Worm (Caenorhabditis elegans) whole organism, late embryonic: Measurements from ENCODE around the gene ima-1.

Experiments
- C08G9.2 ChIP-seq: sonication (generic microtip); optimal IDR thresholded peaks from 2 replicates; lab custom pipeline; 2016; ENCODE audit warnings: mild to moderate bottlenecking, missing genetic modification characterization, moderate library complexity, missing compliant biosample characterization
- C38D4.7 ChIP-seq: fragments of 200-800 bp; sonication (Bioruptor generic); optimal IDR thresholded peaks from 2 replicates; lab custom pipeline; 2018; ENCODE audit warnings: mild to moderate bottlenecking, missing genetic modification characterization, moderate library complexity, missing compliant biosample characterization
- F13H6.1 ChIP-seq: sonication (generic microtip); optimal IDR thresholded peaks from 2 replicates; lab custom pipeline; 2016; ENCODE audit warnings: missing genetic modification characterization, missing compliant biosample characterization
- K02D7.2 ChIP-seq: sonication (generic microtip); optimal IDR thresholded peaks from 2 replicates; lab custom pipeline; 2017; ENCODE audit warnings: mild to moderate bottlenecking, missing genetic modification characterization, missing compliant biosample characterization
- K09A11.1 ChIP-seq: sonication (generic microtip); optimal IDR thresholded peaks from 2 replicates; lab custom pipeline; 2017; ENCODE audit warnings: antibody characterized with exemption, mild to moderate bottlenecking, missing genetic modification characterization, missing compliant biosample characterization; ENCODE audit not compliant: insufficient read depth
- T23F11.4 ChIP-seq: fragments of 200-800 bp; sonication (Bioruptor generic); optimal IDR thresholded peaks from 2 replicates; lab custom pipeline; 2018; ENCODE audit warnings: mild to moderate bottlenecking, missing genetic modification characterization, missing compliant biosample characterization
- Y22D7AL.16 ChIP-seq: sonication (generic microtip); optimal IDR thresholded peaks from 2 replicates; lab custom pipeline; 2016; ENCODE audit warnings: missing genetic modification characterization, missing compliant biosample characterization
- ahr-1 ChIP-seq: sonication (generic microtip); optimal IDR thresholded peaks from 2 replicates; lab custom pipeline; 2016; ENCODE audit warnings: missing genetic modification characterization, missing compliant biosample characterization
- ama-1 ChIP-seq: fragments of 150-350 bp; optimal IDR thresholded peaks from 2 replicates; lab custom pipeline; 2014
- ceh-14 ChIP-seq: sonication (generic microtip); optimal IDR thresholded peaks from 2 replicates; lab custom pipeline; 2016; ENCODE audit warnings: missing genotype, missing genetic modification characterization, missing compliant biosample characterization
- ceh-18 ChIP-seq: sonication (generic microtip); optimal IDR thresholded peaks from 2 replicates; lab custom pipeline; 2016; ENCODE audit warnings: missing genetic modification characterization, missing compliant biosample characterization
- ceh-19 ChIP-seq: fragments of 200-800 bp; sonication (Bioruptor generic); optimal IDR thresholded peaks from 2 replicates; lab custom pipeline; 2018; ENCODE audit warnings: mild to moderate bottlenecking, missing genetic modification characterization, missing compliant biosample characterization
- ceh-2 ChIP-seq: sonication (generic microtip); optimal IDR thresholded peaks from 2 replicates; lab custom pipeline; 2016; ENCODE audit warnings: missing genotype, missing genetic modification characterization, missing compliant biosample characterization
- ceh-24 ChIP-seq: sonication (generic microtip); optimal IDR thresholded peaks from 2 replicates; lab custom pipeline; 2016; ENCODE audit warnings: mild to moderate bottlenecking, missing genetic modification characterization, missing compliant biosample characterization
- ceh-30 ChIP-seq: fragments of 150-350 bp; optimal IDR thresholded peaks from 2 replicates; lab custom pipeline; 2014; ENCODE audit warnings: missing biosample characterization, missing genetic modification characterization
- ceh-34 ChIP-seq: sonication (generic microtip); optimal IDR thresholded peaks from 2 replicates; lab custom pipeline; 2016; ENCODE audit warnings: mild to moderate bottlenecking, missing genetic modification characterization, missing compliant biosample characterization
- ceh-48 ChIP-seq: sonication (generic microtip); optimal IDR thresholded peaks from 2 replicates; lab custom pipeline; 2016; ENCODE audit warnings: missing genetic modification characterization, inconsistent platforms, missing compliant biosample characterization
- ceh-6 ChIP-seq: fragments of 200-800 bp; sonication (Bioruptor generic); optimal IDR thresholded peaks from 2 replicates; lab custom pipeline; 2018; ENCODE audit warnings: mild to moderate bottlenecking, missing genetic modification characterization, missing compliant biosample characterization
- dve-1 ChIP-seq: sonication (generic microtip); optimal IDR thresholded peaks from 2 replicates; lab custom pipeline; 2017; ENCODE audit warnings: antibody characterized with exemption, mild to moderate bottlenecking, missing genetic modification characterization, missing compliant biosample characterization
- elt-2 ChIP-seq: sonication (generic microtip); optimal IDR thresholded peaks from 2 replicates; lab custom pipeline; 2016; ENCODE audit warnings: missing genetic modification reagents, missing genetic modification characterization, missing compliant biosample characterization
- elt-4 ChIP-seq: sonication (generic microtip); optimal IDR thresholded peaks from 2 replicates; lab custom pipeline; 2016; ENCODE audit warnings: missing genetic modification characterization, missing compliant biosample characterization
- eyg-1 ChIP-seq: sonication (generic microtip); optimal IDR thresholded peaks from 2 replicates; lab custom pipeline; 2016; ENCODE audit warnings: missing genotype, missing genetic modification characterization, missing compliant biosample characterization
- fkh-6 ChIP-seq: sonication (generic microtip); optimal IDR thresholded peaks from 2 replicates; lab custom pipeline; 2016; ENCODE audit warnings: missing genetic modification characterization, missing compliant biosample characterization
- gmeb-2 ChIP-seq: sonication (generic microtip); optimal IDR thresholded peaks from 2 replicates; lab custom pipeline; 2016; ENCODE audit warnings: missing genetic modification characterization, inconsistent platforms, missing compliant biosample characterization
- hlh-15 ChIP-seq: sonication (generic microtip); optimal IDR thresholded peaks from 2 replicates; lab custom pipeline; 2016; ENCODE audit warnings: missing genetic modification characterization, missing compliant biosample characterization
- hlh-30 ChIP-seq: sonication (generic microtip); optimal IDR thresholded peaks from 2 replicates; lab custom pipeline; 2017; ENCODE audit warnings: antibody characterized with exemption, missing genetic modification characterization, missing compliant biosample characterization; ENCODE audit not compliant: insufficient read depth
- hlh-8 ChIP-seq: sonication (generic microtip); optimal IDR thresholded peaks from 2 replicates; lab custom pipeline; 2016; ENCODE audit warnings: missing genotype, missing genetic modification characterization, missing compliant biosample characterization
- madf-2 ChIP-seq: sonication (generic microtip); optimal IDR thresholded peaks from 2 replicates; lab custom pipeline; 2017; ENCODE audit warnings: missing genetic modification characterization, missing compliant biosample characterization
- nhr-232 ChIP-seq: sonication (generic microtip); optimal IDR thresholded peaks from 2 replicates; lab custom pipeline; 2016; ENCODE audit warnings: missing genetic modification characterization, missing compliant biosample characterization
- odd-2 ChIP-seq: sonication (generic microtip); optimal IDR thresholded peaks from 2 replicates; lab custom pipeline; 2017; ENCODE audit warnings: antibody characterized with exemption, mild to moderate bottlenecking, missing genetic modification characterization, missing compliant biosample characterization
- pag-3 ChIP-seq: sonication (generic microtip); optimal IDR thresholded peaks from 2 replicates; lab custom pipeline; 2016; ENCODE audit warnings: missing compliant biosample characterization, missing genetic modification characterization, borderline replicate concordance
- pat-9 ChIP-seq: fragments of 200-800 bp; sonication (Bioruptor generic); optimal IDR thresholded peaks from 2 replicates; lab custom pipeline; 2018; ENCODE audit warnings: mild to moderate bottlenecking, missing genetic modification characterization, moderate library complexity, missing compliant biosample characterization
- pax-1 ChIP-seq: fragments of 150-350 bp; optimal IDR thresholded peaks from 2 replicates; lab custom pipeline; 2014; ENCODE audit warnings: missing biosample characterization, missing genetic modification characterization
- pha-2 ChIP-seq: sonication (generic microtip); optimal IDR thresholded peaks from 2 replicates; lab custom pipeline; 2017; ENCODE audit warnings: mild to moderate bottlenecking, missing genetic modification characterization, missing compliant biosample characterization
- pha-4 ChIP-seq: fragments of 150-350 bp; optimal IDR thresholded peaks from 2 replicates; lab custom pipeline; 2018; ENCODE audit warnings: missing biosample characterization, missing genetic modification reagents, missing genetic modification characterization
- ref-2 ChIP-seq: sonication (generic microtip); optimal IDR thresholded peaks from 2 replicates; lab custom pipeline; 2016; ENCODE audit warnings: missing genetic modification characterization, missing compliant biosample characterization
- sox-2 ChIP-seq: fragments of 200-800 bp; sonication (Bioruptor generic); IDR thresholded peaks from 2 replicates; pipeline ENCODE4 v1.3.6; 2022; ENCODE audit warnings: missing genetic modification reagents, missing genetic modification characterization, missing compliant biosample characterization
- syd-9 ChIP-seq: sonication (generic microtip); optimal IDR thresholded peaks from 2 replicates; lab custom pipeline; 2016; ENCODE audit warnings: mild to moderate bottlenecking, missing genetic modification characterization, moderate library complexity, missing compliant biosample characterization
- tbx-7 ChIP-seq: sonication (generic microtip); optimal IDR thresholded peaks from 2 replicates; lab custom pipeline; 2016; ENCODE audit warnings: missing genotype, missing genetic modification characterization, missing compliant biosample characterization
- unc-3 ChIP-seq, 2 experiments: fragments of 200-800 bp in 1 of 2; sonication (Bioruptor generic) in 1 of 2; sonication (generic microtip) in 1 of 2; conservative IDR thresholded peaks in 1 of 2; optimal IDR thresholded peaks in 1 of 2; 2 replicates each; pipeline versions ENCODE4 v1.3.6 to Lab custom; 2016 to 2022; ENCODE audit warnings: missing compliant biosample characterization in 2 of 2, missing genetic modification characterization in 2 of 2, missing genetic modification reagents in 1 of 2
- unc-86 ChIP-seq: sonication (generic microtip); optimal IDR thresholded peaks from 2 replicates; lab custom pipeline; 2016; ENCODE audit warnings: missing genetic modification characterization, missing compliant biosample characterization
- ztf-16 ChIP-seq: sonication (generic microtip); optimal IDR thresholded peaks from 2 replicates; lab custom pipeline; 2017; ENCODE audit warnings: missing genetic modification characterization, missing compliant biosample characterization

ima-1 gene

DNA sequence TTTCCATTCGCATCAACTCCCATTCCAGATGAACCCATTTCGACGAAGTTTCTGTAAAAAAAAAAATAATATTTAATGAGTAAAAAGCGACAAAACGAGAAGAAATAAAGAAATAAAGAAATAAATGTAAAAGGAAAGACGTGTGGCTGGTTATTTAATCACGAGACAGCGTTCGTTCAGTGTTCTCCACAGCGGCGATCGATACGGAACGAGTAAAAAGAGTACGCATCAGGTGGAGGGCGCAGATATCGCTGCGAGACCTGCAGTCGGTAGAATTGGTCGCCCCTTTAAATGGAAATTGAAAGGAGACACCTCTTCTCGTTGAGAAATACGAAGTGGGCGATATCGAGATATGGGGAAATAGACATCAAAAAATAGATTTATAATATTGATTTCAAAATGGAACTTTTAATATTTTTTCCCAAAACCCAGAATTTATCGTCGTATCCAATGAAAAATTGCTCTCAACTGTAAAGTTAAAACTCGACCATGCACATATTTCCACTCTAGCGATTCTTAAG, 10.8 kb upstream of the ima-1 start, which contains the start of gene pqn-70 (continued):
- TF ChIP-seq C08G9.2, result peak; percentile 68
- peak; percentile 66 for TF ChIP-seq ceh-2
- TF ChIP-seq ceh-6 (GFP tag; lab: Kevin White, UChicago), result no peak
- TF ChIP-seq sox-2, result no peak
- TF ChIP-seq pax-1 (tag; lab: Kevin White, UChicago), result no peak
- TF ChIP-seq ref-2, result peak; percentile 74
- peak; percentile 16 for TF ChIP-seq ztf-16
- no peak for TF ChIP-seq ahr-1 (tag; lab: Kevin White, UChicago)
- peak; percentile 35 for TF ChIP-seq ceh-18 (tag; lab: Kevin White, UChicago)
- TF ChIP-seq C38D4.7 (GFP tag; lab: Kevin White, UChicago), result no peak
- TF ChIP-seq madf-2, result no peak
- no peak for TF ChIP-seq odd-2 (tag; lab: Kevin White, UChicago)
- no peak for TF ChIP-seq unc-86 (tag; lab: Kevin White, UChicago)
- TF ChIP-seq ceh-34 (tag; lab: Kevin White, UChicago), result peak; percentile 90
- TF ChIP-seq tbx-7 (tag; lab: Kevin White, UChicago), result peak; percentile 36
- TF ChIP-seq dve-1, result peak; percentile 15
- TF ChIP-seq nhr-232 (tag; lab: Kevin White, UChicago), result no peak
- TF ChIP-seq unc-3 (GFP tag; conservative IDR thresholded peaks at IDR 0.05; lab: Robert Waterston, UW), result no peak
- TF ChIP-seq unc-3 (tag; optimal IDR thresholded peaks at IDR 0.05; lab: Kevin White, UChicago), result no peak
- TF ChIP-seq Y22D7AL.16 (tag; lab: Kevin White, UChicago), result no peak
- no peak for TF ChIP-seq K09A11.1 (tag; lab: Kevin White, UChicago)
- no peak for TF ChIP-seq pag-3
- peak; percentile 93 for TF ChIP-seq ceh-48 (tag; lab: Kevin White, UChicago)
- TF ChIP-seq ceh-24 (tag; lab: Kevin White, UChicago), result no peak
- peak; percentile 43 for TF ChIP-seq elt-2 (tag; lab: Kevin White, UChicago)
- peak; percentile 57 for TF ChIP-seq ceh-14
- no peak for TF ChIP-seq hlh-15
- peak; percentile 25 for TF ChIP-seq hlh-8 (tag; lab: Kevin White, UChicago)
- peak; percentile 52 for TF ChIP-seq ceh-19 (GFP tag; lab: Kevin White, UChicago)
- no peak for TF ChIP-seq pat-9 (tag; lab: Kevin White, UChicago)
- no peak for TF ChIP-seq elt-4 (tag; lab: Kevin White, UChicago)
- TF ChIP-seq K02D7.2, result no peak
- TF ChIP-seq fkh-6 (tag; lab: Kevin White, UChicago), result no peak
- TF ChIP-seq hlh-30 (tag; lab: Kevin White, UChicago), result peak; percentile 94
- no peak for TF ChIP-seq pha-4 (tag; lab: Kevin White, UChicago)
- TF ChIP-seq, all 69 proteins: peak for 27

ce11 chrV:11231177-11231576, 8.3 kb upstream of the ima-1 start:
- TF ChIP-seq ceh-19 (GFP tag; lab: Kevin White, UChicago), result no peak
- peak; percentile 8 for TF ChIP-seq elt-2 (tag; lab: Kevin White, UChicago)
- TF ChIP-seq pha-2 (tag; lab: Kevin White, UChicago), result no peak
- TF ChIP-seq, all 69 proteins: peak for 1

DNA sequence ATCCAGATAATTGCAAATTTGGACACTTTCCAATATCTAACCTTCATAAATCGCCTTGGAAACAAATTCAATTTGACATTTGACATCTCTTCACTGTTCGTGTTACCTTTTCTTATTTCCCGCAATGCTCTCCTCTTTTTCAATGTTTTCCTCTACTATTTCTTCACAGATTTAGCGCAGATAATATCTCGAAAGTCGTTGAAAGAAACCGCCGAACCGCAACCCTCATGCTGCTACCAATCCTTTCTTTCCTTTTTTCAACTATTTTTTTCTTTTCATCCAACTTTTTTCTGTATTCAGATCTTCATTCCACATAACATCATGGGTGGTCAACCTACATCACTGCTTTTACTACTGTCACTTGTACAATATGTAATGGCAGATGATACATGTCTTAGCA, 5.1 kb upstream of the ima-1 start, which contains the start of gene T19B10.5:
T19B10.5 (plus strand) TSS at position 301 of the 400 bp plus-strand sequence.
- TF ChIP-seq unc-86 (tag; lab: Kevin White, UChicago) (no peak), tbx-7 (tag; lab: Kevin White, UChicago) (no peak), odd-2 (tag; lab: Kevin White, UChicago) (no peak), ref-2 (no peak), elt-4 (tag; lab: Kevin White, UChicago) (no peak), ztf-16 (no peak), C08G9.2 (no peak), eyg-1 (no peak), pat-9 (tag; lab: Kevin White, UChicago) (no peak), gmeb-2 (tag; lab: Kevin White, UChicago) (no peak), hlh-30 (tag; lab: Kevin White, UChicago) (no peak), syd-9 (tag; lab: Kevin White, UChicago) (no peak), ama-1 (no peak), Y22D7AL.16 (tag; lab: Kevin White, UChicago) (no peak), T23F11.4 (no peak), madf-2 (no peak), ceh-30 (no peak), hlh-15 (no peak), F13H6.1 (tag; lab: Kevin White, UChicago) (no peak)
- TF ChIP-seq, all 69 proteins: peak for 0
